Worm (Caenorhabditis elegans): ENCODE data around the gene F55G1.15.
A peak's percentile ranks its signal among the peaks of the same experiment; 100 is the strongest.

F55G1.15 gene

DNA sequence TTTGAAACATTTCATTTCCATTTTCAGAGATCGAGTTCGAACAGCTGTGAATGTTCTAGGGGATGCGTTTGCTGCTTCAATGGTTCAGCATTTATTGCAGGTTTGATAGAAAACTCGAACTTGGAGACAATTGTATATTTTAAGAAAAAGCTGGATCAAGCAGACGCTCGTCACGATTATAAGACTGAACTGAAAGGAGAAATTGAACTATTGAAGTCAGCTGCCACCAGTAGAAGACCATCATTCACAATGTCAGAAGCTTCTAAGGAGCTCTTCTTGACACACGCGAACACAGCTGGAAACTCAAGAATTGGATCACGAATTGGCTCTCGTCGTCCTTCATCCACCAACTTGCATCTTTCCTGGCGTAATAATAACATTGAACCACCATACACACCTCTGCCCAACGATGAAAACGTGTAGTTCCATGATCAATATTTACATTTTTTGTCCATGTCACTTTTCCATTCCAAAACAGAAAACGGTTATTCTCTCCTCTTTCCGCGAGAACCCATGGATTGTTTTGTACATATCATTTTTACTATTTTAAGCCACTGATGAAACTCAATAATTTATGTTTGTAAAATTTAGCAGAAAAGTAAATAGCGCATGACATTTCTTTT is 4.7 kb upstream of the F55G1.15 start:
- no peak for TF ChIP-seq flt-1 (GFP tag; IDR thresholded peaks at IDR 0.05)
- TF ChIP-seq ztf-23 (GFP tag; IDR thresholded peaks at IDR 0.05): no peak
- no peak for TF ChIP-seq tab-1 (GFP tag; IDR thresholded peaks at IDR 0.05)
- TF ChIP-seq klf-2 (GFP tag; conservative IDR thresholded peaks at IDR 0.05): no peak

DNA sequence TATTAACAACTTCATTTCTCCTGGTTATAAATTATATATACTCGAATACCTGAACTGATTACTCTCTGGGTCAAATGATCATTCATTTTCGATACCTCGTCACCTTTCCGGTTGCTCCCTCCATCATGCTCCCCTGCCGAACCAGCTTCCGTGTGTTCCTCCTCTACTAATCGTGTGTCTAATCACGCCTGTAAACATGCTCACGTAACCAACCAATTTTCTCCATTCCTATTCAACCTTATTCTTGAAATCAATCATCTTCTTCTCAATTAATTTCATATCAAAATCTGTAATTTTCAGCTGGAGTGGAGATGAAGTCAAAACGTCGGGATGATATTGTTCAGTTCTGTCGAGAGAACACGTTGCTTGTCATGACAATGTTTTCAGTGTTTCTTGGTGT is 2.1 kb upstream of the F55G1.15 start, which contains the start of gene glt-6:
TSS of gene glt-6 (plus strand) at position 301 of the 400 bp plus-strand sequence.
- TF ChIP-seq ztf-29 (GFP tag; IDR thresholded peaks at IDR 0.05): no peak
- no peak for TF ChIP-seq tab-1 (GFP tag; IDR thresholded peaks at IDR 0.05)
- TF ChIP-seq med-1 (GFP tag; optimal IDR thresholded peaks at IDR 0.05; ENCODE audit: insufficient read depth): no peak
- TF ChIP-seq klf-2 (GFP tag; conservative IDR thresholded peaks at IDR 0.05): no peak
- no peak for TF ChIP-seq ztf-23 (GFP tag; IDR thresholded peaks at IDR 0.05)

DNA sequence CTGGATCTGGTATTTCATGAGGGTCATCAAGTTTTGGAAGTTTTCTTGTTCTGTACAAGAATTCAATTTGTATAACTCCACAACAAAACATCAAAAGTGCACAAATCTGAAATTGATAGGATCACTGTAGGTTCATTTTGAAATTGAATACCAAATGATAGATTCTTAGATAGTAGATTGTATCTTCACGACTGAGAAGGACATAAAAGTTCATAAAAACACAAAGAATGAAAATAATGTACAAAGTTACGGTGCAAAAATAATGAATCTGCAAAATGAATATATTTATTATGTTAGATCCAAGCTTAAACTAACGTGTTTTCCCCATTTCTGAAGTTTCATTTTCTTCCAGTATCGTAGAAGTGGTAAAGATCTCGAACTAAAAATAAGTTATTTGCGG is 313 bp downstream of the F55G1.15 start:
- TF ChIP-seq ref-1 (GFP tag; conservative IDR thresholded peaks at IDR 0.05): no peak
- no peak for TF ChIP-seq klf-2 (GFP tag; conservative IDR thresholded peaks at IDR 0.05)
- no peak for TF ChIP-seq T22C8.4 (GFP tag; IDR thresholded peaks at IDR 0.05)
- no peak for TF ChIP-seq cog-1 (tag; optimal IDR thresholded peaks at IDR 0.05)
- no peak for TF ChIP-seq med-1 (GFP tag; optimal IDR thresholded peaks at IDR 0.05; ENCODE audit: insufficient read depth)
- no peak for TF ChIP-seq ztf-29 (GFP tag; IDR thresholded peaks at IDR 0.05)

DNA sequence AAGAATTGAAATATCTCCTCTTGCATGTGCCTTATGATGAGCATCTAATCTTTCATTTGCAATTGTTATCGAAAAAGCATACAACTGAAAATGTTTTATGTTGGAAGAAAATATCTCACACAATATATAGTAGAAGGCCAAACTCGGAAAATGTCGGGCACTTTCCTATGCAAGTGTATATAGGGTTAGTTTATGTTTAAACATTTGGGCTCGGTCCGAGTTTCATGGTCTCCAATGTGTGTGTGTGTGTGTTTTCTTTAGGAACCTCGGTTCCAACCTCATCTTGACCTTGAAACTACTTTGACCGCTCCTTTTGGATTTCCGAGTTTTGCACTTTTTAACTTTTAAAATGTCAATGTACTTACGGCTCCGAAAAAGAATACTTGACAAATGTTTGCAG is 1.9 kb downstream of the F55G1.15 start:
- TF ChIP-seq ztf-23 (GFP tag; IDR thresholded peaks at IDR 0.05) (no peak), klf-2 (GFP tag; conservative IDR thresholded peaks at IDR 0.05) (no peak), tab-1 (GFP tag; IDR thresholded peaks at IDR 0.05) (no peak), flt-1 (GFP tag; IDR thresholded peaks at IDR 0.05) (no peak), cog-1 (tag; optimal IDR thresholded peaks at IDR 0.05) (no peak), ztf-29 (GFP tag; IDR thresholded peaks at IDR 0.05) (no peak), ref-1 (GFP tag; conservative IDR thresholded peaks at IDR 0.05) (no peak), T22C8.4 (GFP tag; IDR thresholded peaks at IDR 0.05) (no peak), med-1 (GFP tag; optimal IDR thresholded peaks at IDR 0.05; ENCODE audit: insufficient read depth) (no peak)

DNA sequence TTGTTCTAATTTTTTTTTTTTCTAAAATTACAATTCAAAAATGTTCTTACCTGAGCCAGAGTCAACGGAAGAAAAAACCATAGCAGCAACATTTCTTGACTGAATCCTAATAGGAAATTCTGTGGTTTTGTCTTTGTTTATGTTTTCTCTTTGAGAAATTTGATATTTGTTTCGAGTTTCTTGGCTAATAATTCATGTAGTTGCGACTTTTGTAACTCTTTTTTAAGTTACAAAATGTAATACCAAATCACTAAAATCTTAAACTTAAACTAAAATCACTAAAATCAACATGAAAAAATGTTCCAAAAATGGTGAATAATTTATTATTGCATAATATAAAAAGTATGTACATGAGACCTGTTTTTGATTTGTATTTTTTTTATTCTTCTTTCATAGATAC is 3.5 kb downstream of the F55G1.15 start, which contains the start of gene egas-4:
TSS of gene egas-4 (minus strand) at position 101 of the 400 bp plus-strand sequence.
- no peak for TF ChIP-seq ztf-29 (GFP tag; IDR thresholded peaks at IDR 0.05)
- no peak for TF ChIP-seq T22C8.4 (GFP tag; IDR thresholded peaks at IDR 0.05)
- no peak for TF ChIP-seq klf-2 (GFP tag; conservative IDR thresholded peaks at IDR 0.05)
- TF ChIP-seq ref-1 (GFP tag; conservative IDR thresholded peaks at IDR 0.05): no peak
- no peak for TF ChIP-seq flt-1 (GFP tag; IDR thresholded peaks at IDR 0.05)
- no peak for TF ChIP-seq tab-1 (GFP tag; IDR thresholded peaks at IDR 0.05)
- no peak for TF ChIP-seq med-1 (GFP tag; optimal IDR thresholded peaks at IDR 0.05; ENCODE audit: insufficient read depth)
- TF ChIP-seq cog-1 (tag; optimal IDR thresholded peaks at IDR 0.05): no peak
- TF ChIP-seq ztf-23 (GFP tag; IDR thresholded peaks at IDR 0.05): no peak

DNA sequence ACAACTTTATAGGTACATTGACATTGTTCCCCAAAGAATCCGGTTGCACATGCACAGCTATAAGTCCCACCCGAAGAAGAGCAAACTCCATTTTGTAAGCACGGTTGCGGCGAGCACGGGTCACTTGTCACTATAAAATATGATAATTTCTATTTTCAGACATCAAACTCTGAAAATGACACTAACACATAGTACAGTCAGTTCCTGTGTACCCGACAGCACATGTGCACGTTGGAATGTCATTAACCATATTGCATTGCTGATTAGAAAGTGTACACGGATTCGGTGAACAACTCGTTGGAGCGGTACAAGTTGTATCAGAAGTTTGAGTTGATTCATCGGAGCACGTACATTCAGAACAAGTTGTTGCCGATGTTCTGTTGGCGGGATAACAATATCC is 4.0 kb downstream of the F55G1.15 start:
- TF ChIP-seq klf-2 (GFP tag; conservative IDR thresholded peaks at IDR 0.05) (no peak), T22C8.4 (GFP tag; IDR thresholded peaks at IDR 0.05) (no peak), tab-1 (GFP tag; IDR thresholded peaks at IDR 0.05) (no peak), cog-1 (tag; optimal IDR thresholded peaks at IDR 0.05) (no peak), ztf-29 (GFP tag; IDR thresholded peaks at IDR 0.05) (no peak), ztf-23 (GFP tag; IDR thresholded peaks at IDR 0.05) (no peak), flt-1 (GFP tag; IDR thresholded peaks at IDR 0.05) (no peak), ref-1 (GFP tag; conservative IDR thresholded peaks at IDR 0.05) (no peak), med-1 (GFP tag; optimal IDR thresholded peaks at IDR 0.05; ENCODE audit: insufficient read depth) (no peak)

DNA sequence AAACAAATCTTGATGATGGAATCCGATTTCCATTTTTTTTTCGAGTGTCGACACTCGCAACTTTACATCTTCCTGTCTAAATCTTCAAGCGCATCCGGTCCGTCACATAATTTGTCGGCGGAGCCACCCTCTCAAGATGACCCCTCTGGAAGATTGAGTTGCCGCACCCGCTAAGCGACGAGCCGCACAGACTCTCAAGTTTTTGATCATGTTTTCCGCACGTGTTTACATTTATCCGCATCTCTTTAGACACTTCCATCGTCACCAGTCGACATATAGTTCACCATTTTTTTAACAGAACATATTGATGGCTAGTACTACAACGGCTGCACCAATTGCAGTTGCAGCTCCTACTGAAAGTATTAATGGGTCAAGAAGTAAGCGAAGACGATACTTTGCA is 9.8 kb downstream of the F55G1.15 start, which contains the start of gene F55G1.1:
TSS of gene F55G1.1 (plus strand) at position 301 of the 400 bp plus-strand sequence.
- no peak for TF ChIP-seq med-1 (GFP tag; optimal IDR thresholded peaks at IDR 0.05; ENCODE audit: insufficient read depth)
- no peak for TF ChIP-seq ref-1 (GFP tag; conservative IDR thresholded peaks at IDR 0.05)
- no peak for TF ChIP-seq T22C8.4 (GFP tag; IDR thresholded peaks at IDR 0.05)
- TF ChIP-seq cog-1 (tag; optimal IDR thresholded peaks at IDR 0.05): no peak
- TF ChIP-seq flt-1 (GFP tag; IDR thresholded peaks at IDR 0.05): no peak
- no peak for TF ChIP-seq ztf-29 (GFP tag; IDR thresholded peaks at IDR 0.05)
- no peak for TF ChIP-seq klf-2 (GFP tag; conservative IDR thresholded peaks at IDR 0.05)

DNA sequence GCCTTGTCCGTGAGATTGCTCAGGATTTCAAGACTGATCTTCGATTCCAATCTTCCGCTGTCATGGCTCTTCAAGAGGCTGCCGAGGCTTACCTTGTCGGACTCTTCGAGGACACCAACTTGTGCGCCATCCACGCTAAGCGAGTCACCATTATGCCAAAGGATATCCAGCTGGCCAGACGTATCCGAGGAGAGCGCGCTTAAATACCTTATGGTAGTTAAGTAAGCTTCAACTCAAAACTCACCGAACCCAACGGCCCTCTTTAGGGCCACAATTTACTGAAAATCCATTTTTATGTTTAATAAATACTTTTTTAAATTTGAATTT is 12.8 kb downstream of the F55G1.15 start:
- TF ChIP-seq T22C8.4 (GFP tag; IDR thresholded peaks at IDR 0.05) (no peak), flt-1 (GFP tag; IDR thresholded peaks at IDR 0.05) (peak; percentile 65)

DNA sequence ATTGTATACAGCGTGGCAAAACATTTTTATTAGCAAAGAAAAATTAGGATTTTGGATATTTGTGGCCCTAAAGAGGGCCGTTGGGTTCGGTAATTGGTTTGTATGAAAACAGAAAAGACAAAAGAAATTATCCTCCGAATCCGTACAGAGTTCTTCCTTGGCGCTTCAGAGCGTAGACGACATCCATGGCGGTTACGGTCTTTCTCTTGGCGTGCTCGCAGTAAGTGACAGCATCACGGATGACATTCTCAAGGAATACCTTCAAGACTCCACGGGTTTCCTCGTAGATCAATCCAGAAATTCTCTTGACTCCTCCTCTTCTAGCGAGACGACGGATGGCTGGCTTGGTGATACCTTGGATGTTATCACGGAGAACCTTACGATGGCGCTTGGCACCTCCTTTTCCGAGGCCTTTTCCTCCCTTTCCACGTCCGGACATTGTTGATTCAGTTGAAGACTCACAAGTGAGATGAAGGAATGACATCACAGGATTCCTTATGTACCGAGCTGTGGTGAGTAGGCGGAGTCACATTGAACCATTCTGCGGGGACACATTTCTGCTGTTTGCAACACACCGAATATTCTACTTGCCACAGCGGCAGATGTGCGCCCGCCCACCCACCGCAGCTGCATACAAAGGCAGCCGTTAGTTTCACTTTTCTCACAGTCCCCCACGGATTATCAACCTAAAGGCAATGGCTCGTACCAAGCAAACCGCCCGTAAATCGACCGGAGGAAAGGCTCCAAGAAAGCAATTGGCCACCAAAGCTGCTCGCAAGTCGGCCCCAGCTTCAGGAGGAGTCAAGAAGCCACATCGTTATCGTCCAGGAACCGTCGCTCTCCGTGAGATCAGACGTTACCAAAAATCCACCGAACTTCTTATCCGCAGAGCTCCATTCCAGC is 13.4 kb downstream of the F55G1.15 start, which contains the start of the genes his-60 and his-59:
TSS of gene his-60 (minus strand) at position 439 of the 903 bp plus-strand sequence.
TSS of gene his-59 (plus strand) at position 696 of the 903 bp plus-strand sequence.
- TF ChIP-seq T22C8.4 (GFP tag; IDR thresholded peaks at IDR 0.05): 0 out of 2 replicates have a peak, but pooled peaks have one; percentile 6
- peak; percentile 90 for TF ChIP-seq flt-1 (GFP tag; IDR thresholded peaks at IDR 0.05)
- TF ChIP-seq tab-1 (GFP tag; IDR thresholded peaks at IDR 0.05): no peak; the same call in 1 of the 2 replicates
- TF ChIP-seq cog-1 (tag; optimal IDR thresholded peaks at IDR 0.05): peak; percentile 60
- TF ChIP-seq klf-2 (GFP tag; conservative IDR thresholded peaks at IDR 0.05): no peak
- TF ChIP-seq ztf-23 (GFP tag; IDR thresholded peaks at IDR 0.05): peak; percentile 67; the same call in 1 of the 2 replicates
